Worm (Caenorhabditis elegans): Measurements from ENCODE around the gene egl-3.

egl-3 gene

DNA sequence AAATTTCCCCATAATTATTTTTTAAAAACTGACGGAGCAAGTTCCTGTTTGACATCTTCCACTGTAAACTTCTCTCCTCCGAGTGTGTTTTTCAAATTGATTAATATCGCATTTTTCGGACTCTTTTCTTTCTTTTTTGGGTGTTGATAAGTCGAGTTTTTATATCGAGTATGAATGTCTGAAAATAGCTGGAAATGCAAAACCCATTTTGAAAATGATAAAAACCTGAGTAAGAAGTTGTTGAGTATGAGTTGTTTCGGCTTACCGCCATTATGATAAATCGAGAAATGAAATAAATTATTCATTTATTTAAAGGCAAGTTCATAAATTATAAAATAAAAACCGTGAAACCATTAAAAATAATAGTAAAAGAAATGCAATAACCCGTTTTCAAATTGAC, 12.2 kb upstream of the egl-3 start, which contains the start of gene ZK856.18:
TSS of gene ZK856.18 (minus strand) at position 289 of the 400 bp plus-strand sequence.
- TF ChIP-seq aly-2 (tag; optimal IDR thresholded peaks at IDR 0.05) (no peak), skn-1 (tag; optimal IDR thresholded peaks at IDR 0.05) (no peak), lin-35 (GFP tag; optimal IDR thresholded peaks at IDR 0.05) (no peak), tbx-2 (tag; optimal IDR thresholded peaks at IDR 0.05) (no peak), sup-37 (GFP tag; optimal IDR thresholded peaks at IDR 0.05) (no peak), nhr-28 (tag; optimal IDR thresholded peaks at IDR 0.05) (no peak), nhr-20 (tag; optimal IDR thresholded peaks at IDR 0.05) (no peak), vab-15 (tag; optimal IDR thresholded peaks at IDR 0.05) (no peak), ets-5 (GFP tag; IDR thresholded peaks at IDR 0.05) (no peak), ceh-90 (tag; optimal IDR thresholded peaks at IDR 0.05) (no peak), irx-1 (tag; optimal IDR thresholded peaks at IDR 0.05) (no peak)

DNA sequence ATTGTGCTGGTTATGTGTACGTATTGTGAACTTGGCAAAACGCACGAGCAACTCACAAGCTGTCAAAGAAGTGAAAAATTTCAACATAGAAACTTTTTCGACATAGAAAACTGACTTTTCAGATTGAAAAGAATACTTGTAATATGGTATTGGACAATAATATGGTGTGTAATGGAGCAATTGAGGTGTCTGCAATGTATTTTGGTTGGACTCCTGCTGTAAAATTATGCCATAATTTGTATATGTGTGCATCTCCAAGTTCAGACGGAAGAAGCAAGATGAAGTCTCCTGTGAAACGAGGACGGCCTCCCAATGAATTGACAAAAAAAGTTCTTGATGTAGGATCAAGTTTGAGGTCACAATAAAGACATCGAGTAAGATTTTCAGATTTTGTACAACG, 10.3 kb upstream of the egl-3 start:
- TF ChIP-seq snu-23 (GFP tag; optimal IDR thresholded peaks at IDR 0.05) = no peak
- no peak for TF ChIP-seq lsy-2 (tag; optimal IDR thresholded peaks at IDR 0.05)
- TF ChIP-seq C04F5.9 (tag; optimal IDR thresholded peaks at IDR 0.05) = no peak
- TF ChIP-seq snpc-4 (tag; optimal IDR thresholded peaks at IDR 0.05) = no peak
- TF ChIP-seq elt-2 (tag; optimal IDR thresholded peaks at IDR 0.05) = no peak
- TF ChIP-seq fkh-8 (tag; optimal IDR thresholded peaks at IDR 0.05) = no peak
- no peak for TF ChIP-seq hlh-17 (GFP tag; optimal IDR thresholded peaks at IDR 0.05; ENCODE audit: borderline replicate concordance)
- TF ChIP-seq dsc-1 (tag; optimal IDR thresholded peaks at IDR 0.05) = no peak
- no peak for TF ChIP-seq Y116A8C.19 (tag; optimal IDR thresholded peaks at IDR 0.05; ENCODE audit: borderline replicate concordance)
- TF ChIP-seq blmp-1 (tag; optimal IDR thresholded peaks at IDR 0.05) = no peak
- TF ChIP-seq pqm-1 (tag; optimal IDR thresholded peaks at IDR 0.05) = no peak

DNA sequence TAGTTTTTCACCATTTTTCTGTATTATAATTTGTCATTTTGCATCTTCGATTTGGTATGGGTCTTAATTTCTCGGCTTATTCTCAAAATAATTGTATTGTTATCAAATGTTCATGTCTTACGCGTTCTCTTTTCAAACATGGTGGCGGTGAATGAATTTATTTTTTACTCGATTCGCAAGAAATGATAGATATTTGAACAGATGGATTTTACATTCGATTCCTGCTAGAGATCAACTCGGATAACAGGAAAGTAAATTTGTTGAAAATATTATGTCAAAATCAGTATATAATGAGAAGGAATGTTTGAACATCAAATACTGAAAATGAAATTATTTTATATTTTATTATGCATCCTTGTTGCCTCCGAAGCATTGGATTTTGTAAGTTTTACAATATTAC, 9.4 kb upstream of the egl-3 start, which contains the start of gene ZK856.4:
TSS of gene ZK856.4 (plus strand) at position 301 of the 400 bp plus-strand sequence.
- TF ChIP-seq nhr-76 (tag; optimal IDR thresholded peaks at IDR 0.05) (no peak), isw-1 (GFP tag; IDR thresholded peaks at IDR 0.05) (no peak), dsc-1 (tag; optimal IDR thresholded peaks at IDR 0.05) (no peak), pag-3 (tag; optimal IDR thresholded peaks at IDR 0.05; ENCODE audit: borderline replicate concordance, insufficient read depth) (no peak), xbp-1 (tag; optimal IDR thresholded peaks at IDR 0.05) (no peak), nhr-11 (tag; optimal IDR thresholded peaks at IDR 0.05) (no peak), ceh-63 (GFP tag; optimal IDR thresholded peaks at IDR 0.05) (no peak), hpl-2 (GFP tag; optimal IDR thresholded peaks at IDR 0.05) (no peak)

DNA sequence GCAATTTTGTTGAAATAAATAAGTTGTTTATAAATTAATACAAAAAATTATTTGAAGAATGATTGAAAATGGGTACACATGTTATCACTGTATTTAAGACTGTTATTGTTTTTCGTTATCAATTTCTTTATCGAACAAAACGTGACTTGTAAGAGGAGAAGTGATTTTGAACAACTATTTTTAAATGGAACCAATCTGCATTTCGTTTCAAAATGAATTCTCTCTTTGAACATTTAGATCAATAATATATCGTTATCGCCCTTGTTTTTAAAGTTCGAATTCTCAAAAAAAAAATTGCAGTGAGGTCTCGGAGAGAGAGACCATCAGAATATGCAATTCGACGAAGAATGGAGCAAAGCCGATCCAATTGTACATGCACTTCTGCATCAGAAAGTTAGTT, 5.7 kb upstream of the egl-3 start, which contains the start of gene cul-5:
TSS of gene cul-5 (plus strand) at position 301 of the 400 bp plus-strand sequence.
- no peak for TF ChIP-seq nhr-77 (tag; optimal IDR thresholded peaks at IDR 0.05)
- TF ChIP-seq elt-2 (tag; optimal IDR thresholded peaks at IDR 0.05) = peak; percentile 41

DNA sequence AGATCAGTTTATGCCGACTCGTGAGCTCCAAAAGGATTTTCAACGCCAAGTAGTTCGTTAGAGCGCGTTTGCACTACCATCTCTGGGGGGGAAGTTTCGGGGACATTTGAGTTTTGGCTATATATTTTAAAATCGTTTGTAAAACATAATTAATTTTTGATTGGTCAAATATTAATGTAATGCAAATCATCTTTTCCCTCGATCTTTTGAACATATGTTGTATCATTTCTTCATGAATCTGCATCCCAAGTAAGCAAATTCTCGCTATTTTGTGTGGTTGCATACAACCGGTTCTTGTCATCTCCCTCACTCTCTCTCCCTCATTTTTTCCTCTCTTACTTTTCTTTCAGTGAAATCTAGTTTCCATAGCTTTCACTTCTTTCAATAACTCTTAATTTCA, 4.6 kb upstream of the egl-3 start:
- TF ChIP-seq swsn-7 (tag; optimal IDR thresholded peaks at IDR 0.05) = peak; percentile 71
- peak; percentile 59 to 60 for TF ChIP-seq efl-1 (optimal IDR thresholded peaks at IDR 0.05)
- TF ChIP-seq efl-1 (GFP tag; optimal IDR thresholded peaks at IDR 0.05 in 1 of 2) = peak; percentile 49 to 95
- TF ChIP-seq nhr-77 (tag; optimal IDR thresholded peaks at IDR 0.05) = peak; percentile 70
- peak; percentile 34 for TF ChIP-seq skn-1 (tag; optimal IDR thresholded peaks at IDR 0.05)
- TF ChIP-seq tbx-2 (tag; optimal IDR thresholded peaks at IDR 0.05) = peak; percentile 75
- TF ChIP-seq unc-62 (GFP tag; optimal IDR thresholded peaks at IDR 0.05) = no peak
- TF ChIP-seq ceh-90 (tag; optimal IDR thresholded peaks at IDR 0.05) = peak; percentile 35
- peak; percentile 78 for TF ChIP-seq pax-3 (tag; optimal IDR thresholded peaks at IDR 0.05)
- peak; percentile 85 for TF ChIP-seq nhr-47 (tag; optimal IDR thresholded peaks at IDR 0.05)
- peak; percentile 62 for TF ChIP-seq vab-15 (tag; optimal IDR thresholded peaks at IDR 0.05)
- TF ChIP-seq mef-2 (tag; optimal IDR thresholded peaks at IDR 0.05) = no peak
- no peak for TF ChIP-seq nhr-84 (tag; optimal IDR thresholded peaks at IDR 0.05)
- peak; percentile 90 for TF ChIP-seq nhr-85 (tag)
- TF ChIP-seq fkh-8 (tag; optimal IDR thresholded peaks at IDR 0.05) = peak; percentile 85
- TF ChIP-seq egl-13 (tag; optimal IDR thresholded peaks at IDR 0.05) = peak; percentile 70
- TF ChIP-seq isw-1 (GFP tag; IDR thresholded peaks at IDR 0.05) = peak; percentile 63
- no peak for TF ChIP-seq zip-4 (GFP tag; optimal IDR thresholded peaks at IDR 0.05)
- no peak for TF ChIP-seq efl-3 (GFP tag; optimal IDR thresholded peaks at IDR 0.05)
- peak; percentile 24 for TF ChIP-seq hlh-4 (tag; optimal IDR thresholded peaks at IDR 0.05)
- peak; percentile 53 for TF ChIP-seq unc-86 (tag; optimal IDR thresholded peaks at IDR 0.05)
- TF ChIP-seq lsy-2 (tag; optimal IDR thresholded peaks at IDR 0.05) = peak; percentile 52 to 81
- TF ChIP-seq unc-30 (tag; optimal IDR thresholded peaks at IDR 0.05) = no peak
- peak; percentile 34 for TF ChIP-seq irx-1 (tag; optimal IDR thresholded peaks at IDR 0.05)
- TF ChIP-seq ztf-11 (tag; optimal IDR thresholded peaks at IDR 0.05) = peak in 1 of 2 experiments; percentile 60
- TF ChIP-seq blmp-1 (tag; optimal IDR thresholded peaks at IDR 0.05) = peak; percentile 95

Measured in whole organism, L1 larva.